Fruit fly (Drosophila melanogaster) whole organism, embryonic: ENCODE measurements around the gene svr.
A peak's percentile ranks its signal among the peaks of the same experiment; 100 is the strongest.

Experiments used
- CG11695 ChIP-seq: fragments of 200-800 bp; sonication (Bioruptor generic); IDR thresholded peaks from 3 replicates; pipeline ENCODE4 v1.3.6; 2022; ENCODE audit warnings: missing biosample characterization, missing genetic modification characterization
- CG12236 ChIP-seq: fragments of 200-800 bp; sonication (Bioruptor generic); optimal IDR thresholded peaks from 2 replicates; lab custom pipeline; 2016; ENCODE audit warnings: missing biosample characterization, missing genetic modification characterization
- CG14441 ChIP-seq: fragments of 200-800 bp; sonication (Bioruptor generic); IDR thresholded peaks from 2 replicates; pipeline ENCODE4 v1.3.6; 2022; ENCODE audit warnings: missing biosample characterization, missing genetic modification characterization
- CG14965 ChIP-seq: fragments of 200-800 bp; sonication (Bioruptor generic); optimal IDR thresholded peaks from 2 replicates; lab custom pipeline; 2016; ENCODE audit warnings: missing biosample characterization, missing genetic modification characterization, borderline replicate concordance
- CG17385 ChIP-seq: fragments of 200-800 bp; sonication (Bioruptor generic); optimal IDR thresholded peaks from 3 replicates; lab custom pipeline; 2018; ENCODE audit warnings: missing biosample characterization, mild to moderate bottlenecking, missing genetic modification characterization
- CG17912 ChIP-seq: fragments of 200-800 bp; sonication (Bioruptor generic); optimal IDR thresholded peaks from 2 replicates; lab custom pipeline; 2018; ENCODE audit warnings: missing biosample characterization, mild to moderate bottlenecking, missing genetic modification characterization
- CG1792 ChIP-seq: fragments of 200-800 bp; sonication (Bioruptor generic); optimal IDR thresholded peaks from 2 replicates; lab custom pipeline; 2016; ENCODE audit warnings: missing biosample characterization, missing genetic modification characterization
- CG2120 ChIP-seq: fragments of 200-800 bp; sonication (Bioruptor generic); optimal IDR thresholded peaks from 3 replicates; lab custom pipeline; 2016; ENCODE audit warnings: missing biosample characterization, missing genetic modification characterization
- CG2129 ChIP-seq: fragments of 200-800 bp; sonication (Bioruptor generic); IDR thresholded peaks from 2 replicates; pipeline ENCODE4 v1.3.6; 2022; ENCODE audit warnings: missing biosample characterization, missing genetic modification characterization; ENCODE audit not compliant: partially characterized antibody
- CG31388 ChIP-seq: fragments of 200-800 bp; sonication (Bioruptor generic); optimal IDR thresholded peaks from 2 replicates; lab custom pipeline; 2016; ENCODE audit warnings: missing biosample characterization, missing genetic modification characterization
- CG3847 ChIP-seq: fragments of 200-800 bp; sonication (Bioruptor generic); IDR thresholded peaks from 2 replicates; pipeline ENCODE4 v1.3.6; 2022; ENCODE audit warnings: missing biosample characterization, missing genetic modification characterization
- CG4707 ChIP-seq: fragments of 200-800 bp; sonication (Bioruptor generic); optimal IDR thresholded peaks from 2 replicates; lab custom pipeline; 2018; ENCODE audit warnings: missing biosample characterization, mild to moderate bottlenecking, missing genetic modification characterization, moderate library complexity
- CG5245 ChIP-seq: fragments of 200-800 bp; sonication (Bioruptor generic); optimal IDR thresholded peaks from 3 replicates; lab custom pipeline; 2016; ENCODE audit warnings: missing biosample characterization, missing genetic modification characterization
- CG7987 ChIP-seq: fragments of 200-800 bp; sonication (Bioruptor generic); optimal IDR thresholded peaks from 2 replicates; lab custom pipeline; 2018; ENCODE audit warnings: missing biosample characterization, mild to moderate bottlenecking, missing genetic modification characterization, moderate library complexity
- CG8478 ChIP-seq: fragments of >200 bp; optimal IDR thresholded peaks from 2 replicates; lab custom pipeline; 2018
- CG8924 ChIP-seq: fragments of 200-800 bp; optimal IDR thresholded peaks from 3 replicates; lab custom pipeline; 2019; ENCODE audit warnings: missing biosample characterization, mild to moderate bottlenecking, missing genetic modification characterization, moderate library complexity
- CG9727 ChIP-seq: fragments of 200-800 bp; sonication (Bioruptor generic); optimal IDR thresholded peaks from 3 replicates; lab custom pipeline; 2017; ENCODE audit warnings: missing biosample characterization, mild to moderate bottlenecking, missing genetic modification characterization
- Camta ChIP-seq: fragments of 200-800 bp; sonication (Bioruptor generic); optimal IDR thresholded peaks from 2 replicates; lab custom pipeline; 2016; ENCODE audit warnings: missing biosample characterization, missing genetic modification characterization
- Dbx ChIP-seq: fragments of 200-800 bp; sonication (Bioruptor generic); IDR thresholded peaks from 3 replicates; pipeline ENCODE4 v1.3.6; 2022; ENCODE audit warnings: missing biosample characterization, missing genetic modification characterization
- Doc2 ChIP-seq: fragments of 200-800 bp; sonication (Bioruptor generic); IDR thresholded peaks from 2 replicates; pipeline ENCODE4 v1.3.6; 2022; ENCODE audit warnings: missing biosample characterization, missing genetic modification characterization
- HLH54F ChIP-seq: fragments of 200-800 bp; sonication (Bioruptor generic); optimal IDR thresholded peaks from 3 replicates; lab custom pipeline; 2016; ENCODE audit warnings: missing biosample characterization, missing genetic modification characterization
- Lhr ChIP-seq: fragments of 200-800 bp; sonication (Bioruptor generic); optimal IDR thresholded peaks from 3 replicates; lab custom pipeline; 2017; ENCODE audit warnings: mild to moderate bottlenecking, missing biosample characterization, missing genetic modification reagents, missing genetic modification characterization
- Nf-YA ChIP-seq: fragments of 200-800 bp; sonication (Bioruptor generic); IDR thresholded peaks from 2 replicates; pipeline ENCODE4 v1.3.6; 2022; ENCODE audit warnings: missing biosample characterization, missing genetic modification characterization
- NfI ChIP-seq: fragments of 200-800 bp; sonication (Bioruptor generic); optimal IDR thresholded peaks from 3 replicates; lab custom pipeline; 2018; ENCODE audit warnings: missing biosample characterization, mild to moderate bottlenecking, missing genetic modification characterization, moderate library complexity
- Pdp1 ChIP-seq, 2 experiments: fragments of 200-800 bp; sonication (Bioruptor generic); optimal IDR thresholded peaks; 3 replicates each; lab custom pipeline; 2016; ENCODE audit warnings: missing biosample characterization in 2 of 2, missing genetic modification characterization in 2 of 2, mild to moderate bottlenecking in 1 of 2, moderate library complexity in 1 of 2
- Sox102F ChIP-seq: fragments of 200-800 bp; sonication (Bioruptor generic); optimal IDR thresholded peaks from 2 replicates; lab custom pipeline; 2018; ENCODE audit warnings: missing biosample characterization, mild to moderate bottlenecking, missing genetic modification characterization, moderate library complexity
- TFAM ChIP-seq: fragments of 200-800 bp; sonication (Bioruptor generic); optimal IDR thresholded peaks from 2 replicates; lab custom pipeline; 2017; ENCODE audit warnings: missing biosample characterization, missing genetic modification characterization, inconsistent platforms
- ash1 ChIP-seq: fragments of 200-800 bp; sonication (Bioruptor generic); optimal IDR thresholded peaks from 2 replicates; lab custom pipeline; 2018; ENCODE audit warnings: missing biosample characterization, mild to moderate bottlenecking, missing genetic modification characterization
- ato ChIP-seq: fragments of 200-800 bp; sonication (Bioruptor generic); IDR thresholded peaks from 2 replicates; pipeline ENCODE4 v1.3.6; 2022; ENCODE audit warnings: missing biosample characterization, missing genetic modification characterization; ENCODE audit not compliant: partially characterized antibody
- bigmax ChIP-seq: fragments of 200-800 bp; sonication (Bioruptor generic); optimal IDR thresholded peaks from 2 replicates; lab custom pipeline; 2018; ENCODE audit warnings: missing biosample characterization, mild to moderate bottlenecking, missing genetic modification characterization
- crc ChIP-seq: fragments of 200-800 bp; sonication (Bioruptor generic); optimal IDR thresholded peaks from 2 replicates; lab custom pipeline; 2016; ENCODE audit warnings: missing biosample characterization, missing genetic modification characterization
- croc ChIP-seq: fragments of 200-800 bp; sonication (Bioruptor generic); conservative IDR thresholded peaks from 3 replicates; pipeline ENCODE4 v1.3.6; 2022; ENCODE audit warnings: missing biosample characterization, missing genetic modification characterization
- cwo ChIP-seq: fragments of 200-800 bp; sonication (Bioruptor generic); optimal IDR thresholded peaks from 3 replicates; lab custom pipeline; 2017; ENCODE audit warnings: missing biosample characterization, missing genetic modification characterization, mild to moderate bottlenecking, moderate library complexity, missing genetic modification reagents
- danr ChIP-seq: fragments of 200-800 bp; sonication (Bioruptor generic); IDR thresholded peaks from 2 replicates; pipeline ENCODE4 v1.3.6; 2022; ENCODE audit warnings: missing biosample characterization, missing genetic modification characterization
- dimm ChIP-seq: fragments of 200-800 bp; sonication (Bioruptor generic); IDR thresholded peaks from 2 replicates; pipeline ENCODE4 v1.3.6; 2022; ENCODE audit warnings: missing biosample characterization, missing genetic modification characterization
- en ChIP-seq: fragments of 200-800 bp; sonication (Bioruptor generic); optimal IDR thresholded peaks from 2 replicates; lab custom pipeline; 2016; ENCODE audit warnings: missing biosample characterization, missing genetic modification characterization
- ftz-f1 ChIP-seq: fragments of 200-800 bp; sonication (Bioruptor generic); optimal IDR thresholded peaks from 2 replicates; lab custom pipeline; 2016; ENCODE audit warnings: missing biosample characterization, missing genetic modification characterization
- insv ChIP-seq, 2 experiments: fragments of 200-800 bp; sonication (Bioruptor generic); optimal IDR thresholded peaks; 3 replicates each; lab custom pipeline; 2016 to 2018; ENCODE audit warnings: missing biosample characterization in 2 of 2, missing genetic modification characterization in 2 of 2
- ken ChIP-seq: fragments of 200-800 bp; sonication (Bioruptor generic); IDR thresholded peaks from 3 replicates; pipeline ENCODE4 v1.3.6; 2022; ENCODE audit warnings: missing biosample characterization, missing genetic modification characterization
- klu ChIP-seq: fragments of 200-800 bp; sonication (Bioruptor generic); IDR thresholded peaks from 2 replicates; pipeline ENCODE4 v1.3.6; 2022; ENCODE audit warnings: missing biosample characterization, missing genetic modification characterization
- maf-S ChIP-seq: fragments of 200-800 bp; sonication (Bioruptor generic); optimal IDR thresholded peaks from 2 replicates; lab custom pipeline; 2016; ENCODE audit warnings: missing biosample characterization, missing genetic modification characterization
- nmo ChIP-seq: fragments of 200-800 bp; sonication (Bioruptor generic); optimal IDR thresholded peaks from 2 replicates; lab custom pipeline; 2018; ENCODE audit warnings: missing biosample characterization, mild to moderate bottlenecking, missing genetic modification characterization, moderate library complexity
- onecut ChIP-seq: fragments of 200-800 bp; sonication (Bioruptor generic); IDR thresholded peaks from 2 replicates; pipeline ENCODE4 v1.3.6; 2022; ENCODE audit warnings: missing biosample characterization, missing genetic modification characterization
- org-1 ChIP-seq: fragments of 200-800 bp; sonication (Bioruptor generic); optimal IDR thresholded peaks from 2 replicates; lab custom pipeline; 2017; ENCODE audit warnings: missing biosample characterization, missing genetic modification characterization
- pho ChIP-seq: fragments of 200-800 bp; sonication (Bioruptor generic); optimal IDR thresholded peaks from 2 replicates; lab custom pipeline; 2016; ENCODE audit warnings: missing biosample characterization, missing genetic modification characterization
- scrt ChIP-seq: fragments of 200-800 bp; sonication (Bioruptor generic); optimal IDR thresholded peaks from 2 replicates; lab custom pipeline; 2018; ENCODE audit warnings: missing biosample characterization, mild to moderate bottlenecking, missing genetic modification characterization, moderate library complexity
- sd ChIP-seq: fragments of 200-800 bp; sonication (Bioruptor generic); optimal IDR thresholded peaks from 3 replicates; lab custom pipeline; 2018; ENCODE audit warnings: missing biosample characterization, mild to moderate bottlenecking, missing genetic modification characterization, moderate library complexity
- vnd ChIP-seq: fragments of 200-800 bp; sonication (Bioruptor generic); IDR thresholded peaks from 3 replicates; pipeline ENCODE4 v1.3.6; 2022; ENCODE audit warnings: missing biosample characterization, missing genetic modification characterization; ENCODE audit not compliant: partially characterized antibody
- yki ChIP-seq: fragments of >200 bp; optimal IDR thresholded peaks from 3 replicates; lab custom pipeline; 2018
- z ChIP-seq: fragments of 200-800 bp; sonication (Bioruptor generic); IDR thresholded peaks from 3 replicates; pipeline ENCODE4 v1.3.6; 2022; ENCODE audit warnings: missing biosample characterization, missing genetic modification characterization

Gene svr

DNA sequence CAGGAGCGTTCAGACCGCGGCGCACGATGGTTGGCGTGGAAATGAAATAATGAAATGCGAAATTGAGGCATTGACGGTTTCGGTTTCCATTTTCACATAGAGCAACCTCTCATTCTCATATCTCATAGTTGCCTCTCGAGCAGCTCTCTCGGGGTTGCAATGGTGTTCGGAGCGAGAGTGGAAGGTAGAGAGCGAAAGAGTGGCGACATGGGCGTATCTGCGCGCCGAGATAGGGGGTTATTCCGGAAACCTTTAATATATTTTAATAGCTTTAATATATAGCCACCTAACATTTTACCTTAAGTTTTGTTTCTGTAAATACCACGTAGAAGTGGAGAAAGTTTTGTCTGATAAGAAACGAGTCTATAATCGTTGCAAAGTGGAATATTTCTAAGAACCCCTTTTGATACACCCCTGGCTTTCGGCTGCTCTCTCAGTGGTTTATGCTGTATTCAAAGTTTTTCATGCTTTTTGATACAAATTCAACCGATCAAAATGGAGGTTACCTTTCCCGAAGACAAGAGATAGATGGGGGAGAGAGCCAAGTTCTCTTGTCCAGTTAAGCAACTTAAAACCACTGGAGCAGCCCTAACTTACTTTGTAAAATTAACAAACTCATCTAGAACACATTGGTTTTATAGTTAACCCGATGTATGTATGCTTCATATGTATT, 27.1 kb downstream of the svr start, which contains the start of gene elav (continued):
- TF ChIP-seq danr, result peak; percentile 97
- peak; percentile 92 for TF ChIP-seq CG12236 (GFP tag; lab: Kevin White, UChicago)
- TF ChIP-seq CG2129 (GFP tag; lab: Robert Waterston, UW), result no peak
- TF ChIP-seq Pdp1 (GFP tag; optimal IDR thresholded peaks at IDR 0.05; lab: Kevin White, UChicago), result peak; percentile 96 to 98
- TF ChIP-seq Sox102F (GFP tag; lab: Kevin White, UChicago), result peak; percentile 98
- TF ChIP-seq z, result peak; percentile 82; the same call in 2 of the 3 replicates
- peak; percentile 93 for TF ChIP-seq Doc2 (GFP tag; lab: Robert Waterston, UW)
- TF ChIP-seq Dbx (GFP tag; lab: Robert Waterston, UW), result peak; percentile 99
- TF ChIP-seq CG31388 (GFP tag; lab: Kevin White, UChicago), result peak; percentile 92
- peak; percentile 99 for TF ChIP-seq NfI (GFP tag; lab: Kevin White, UChicago)
- TF ChIP-seq CG5245 (GFP tag; lab: Kevin White, UChicago), result peak; percentile 96
- peak; percentile 98 for TF ChIP-seq cwo
- peak; percentile 95 for TF ChIP-seq crc (GFP tag; lab: Kevin White, UChicago)
- TF ChIP-seq CG9727, result peak; percentile 99
- TF ChIP-seq onecut (GFP tag; lab: Robert Waterston, UW), result peak; percentile 97
- peak; percentile 84 for TF ChIP-seq ftz-f1 (GFP tag; lab: Kevin White, UChicago)
- peak; percentile 98 for TF ChIP-seq CG14441 (GFP tag; lab: Robert Waterston, UW)
- TF ChIP-seq sd (tag; lab: Kevin White, UChicago), result peak; percentile 94
- peak; percentile 95 for TF ChIP-seq Nf-YA (GFP tag; lab: Robert Waterston, UW)
- TF ChIP-seq maf-S (GFP tag; lab: Kevin White, UChicago), result peak; percentile 96
- peak; percentile 90 for TF ChIP-seq CG7987
- TF ChIP-seq CG2120 (GFP tag; lab: Kevin White, UChicago), result peak; percentile 99
- TF ChIP-seq CG17912 (GFP tag; lab: Kevin White, UChicago), result peak; percentile 97
- TF ChIP-seq bigmax (GFP tag; lab: Kevin White, UChicago), result peak; percentile 77
- peak; percentile 91 for TF ChIP-seq TFAM (GFP tag; lab: Kevin White, UChicago)
- TF ChIP-seq ato (GFP tag; lab: Robert Waterston, UW), result peak; percentile 49; the same call in 1 of the 2 replicates
- TF ChIP-seq vnd (GFP tag; lab: Robert Waterston, UW), result no peak
- TF ChIP-seq CG1792 (GFP tag; lab: Kevin White, UChicago), result peak; percentile 93
- peak; percentile 99 for TF ChIP-seq CG3847
- peak; percentile 72 for TF ChIP-seq yki (lab: Kevin White, UChicago)
- TF ChIP-seq CG8924 (tag; lab: Kevin White, UChicago), result peak; percentile 99
- TF ChIP-seq Lhr (GFP tag; lab: Kevin White, UChicago), result peak; percentile 94
- TF ChIP-seq insv (GFP tag; optimal IDR thresholded peaks at IDR 0.05; lab: Kevin White, UChicago), result peak; percentile 31 to 87
- TF ChIP-seq org-1 (GFP tag; lab: Kevin White, UChicago), result peak; percentile 97
- TF ChIP-seq CG4707, result peak; percentile 93
- peak; percentile 97 for TF ChIP-seq HLH54F (GFP tag; lab: Kevin White, UChicago)
- peak; percentile 75 for TF ChIP-seq ash1 (GFP tag; lab: Kevin White, UChicago)
- peak; percentile 99 for TF ChIP-seq CG11695 (GFP tag; lab: Robert Waterston, UW)
- TF ChIP-seq scrt, result peak; percentile 98
- peak; percentile 97 for TF ChIP-seq Camta (GFP tag; lab: Kevin White, UChicago)
- TF ChIP-seq en (GFP tag; lab: Kevin White, UChicago), result peak; percentile 88
- TF ChIP-seq klu (GFP tag; lab: Robert Waterston, UW), result peak; percentile 97
- TF ChIP-seq CG14965, result peak; percentile 67
- TF ChIP-seq croc, result peak; percentile 97
- TF ChIP-seq CG17385 (GFP tag; lab: Kevin White, UChicago), result peak; percentile 98
- TF ChIP-seq ken, result peak; percentile 97
- TF ChIP-seq nmo, result peak; percentile 99
- TF ChIP-seq pho, result peak; percentile 96
- no peak for TF ChIP-seq CG8478 (lab: Kevin White, UChicago)
- TF ChIP-seq dimm (GFP tag; lab: Robert Waterston, UW), result peak; percentile 91
